Worm (Caenorhabditis elegans) whole organism, L2 larva: ENCODE measurements around the gene K06H6.4.

ENCODE experiments used
- R02D3.7 ChIP-seq: fragments of 150-350 bp; optimal IDR thresholded peaks from 2 replicates; lab custom pipeline; 2014; ENCODE audit warnings: missing biosample characterization, missing genetic modification characterization
- Y55F3AM.14 ChIP-seq: fragments of 200-800 bp; sonication (Bioruptor generic); optimal IDR thresholded peaks from 2 replicates; lab custom pipeline; 2018; ENCODE audit warnings: mild to moderate bottlenecking, missing genetic modification characterization, missing compliant biosample characterization
- ZK546.5 ChIP-seq: sonication (generic microtip); optimal IDR thresholded peaks from 2 replicates; lab custom pipeline; 2017; ENCODE audit warnings: missing biosample characterization, missing genetic modification characterization
- aly-2 ChIP-seq: fragments of 150-350 bp; optimal IDR thresholded peaks from 2 replicates; lab custom pipeline; 2014; ENCODE audit warnings: missing biosample characterization, missing genetic modification characterization
- ceh-82 ChIP-seq: fragments of 150-350 bp; optimal IDR thresholded peaks from 2 replicates; lab custom pipeline; 2014; ENCODE audit warnings: missing biosample characterization, missing genetic modification characterization
- crh-2 ChIP-seq: sonication (generic microtip); optimal IDR thresholded peaks from 2 replicates; lab custom pipeline; 2017; ENCODE audit warnings: missing biosample characterization, missing genetic modification characterization
- dmd-4 ChIP-seq: sonication (generic microtip); optimal IDR thresholded peaks from 2 replicates; lab custom pipeline; 2017; ENCODE audit warnings: missing biosample characterization, missing genetic modification characterization
- egl-27 ChIP-seq: sonication (generic microtip); optimal IDR thresholded peaks from 3 replicates; lab custom pipeline; 2017; ENCODE audit warnings: missing biosample characterization, missing genetic modification reagents, missing genetic modification characterization
- elt-1 ChIP-seq: fragments of 150-350 bp; optimal IDR thresholded peaks from 2 replicates; lab custom pipeline; 2014; ENCODE audit warnings: missing biosample characterization, missing genetic modification characterization
- elt-3 ChIP-seq: sonication (generic microtip); optimal IDR thresholded peaks from 2 replicates; lab custom pipeline; 2017; ENCODE audit warnings: missing biosample characterization, missing genetic modification characterization
- fos-1 ChIP-seq: fragments of 150-350 bp; optimal IDR thresholded peaks from 2 replicates; lab custom pipeline; 2014; ENCODE audit warnings: missing biosample characterization, missing genetic modification characterization
- gmeb-1 ChIP-seq: fragments of 150-350 bp; optimal IDR thresholded peaks from 2 replicates; lab custom pipeline; 2014; ENCODE audit warnings: missing biosample characterization, missing genetic modification characterization
- lin-11 ChIP-seq: fragments of 150-350 bp; sonication (generic microtip); optimal IDR thresholded peaks from 2 replicates; lab custom pipeline; 2014; ENCODE audit warnings: missing biosample characterization, missing genetic modification characterization, inconsistent platforms, mixed read lengths
- lin-13 ChIP-seq: fragments of 150-350 bp; optimal IDR thresholded peaks from 2 replicates; lab custom pipeline; 2014; ENCODE audit warnings: missing biosample characterization, missing genetic modification reagents, missing genetic modification characterization
- lin-39 ChIP-seq: fragments of 150-350 bp; optimal IDR thresholded peaks from 2 replicates; lab custom pipeline; 2014; ENCODE audit warnings: missing biosample characterization, missing genetic modification reagents, missing genetic modification characterization
- lsy-2 ChIP-seq, 2 experiments: fragments of 150-350 bp in 1 of 2; sonication (generic microtip) in 1 of 2; optimal IDR thresholded peaks; 2 replicates each; lab custom pipeline; 2014 to 2017; ENCODE audit warnings: missing biosample characterization in 2 of 2, missing genetic modification characterization in 2 of 2
- mab-5 ChIP-seq: fragments of 150-350 bp; optimal IDR thresholded peaks from 2 replicates; lab custom pipeline; 2014; ENCODE audit warnings: missing biosample characterization, missing genetic modification characterization
- mbf-1 ChIP-seq: sonication (generic microtip); optimal IDR thresholded peaks from 2 replicates; lab custom pipeline; 2017; ENCODE audit warnings: missing biosample characterization, missing genetic modification characterization
- mdl-1 ChIP-seq, 2 experiments: fragments of 150-350 bp in 1 of 2; sonication (generic microtip) in 1 of 2; optimal IDR thresholded peaks; 2 replicates each; lab custom pipeline; 2017; ENCODE audit warnings: missing biosample characterization in 2 of 2, missing genetic modification characterization in 2 of 2
- nhr-10 ChIP-seq: sonication (generic microtip); optimal IDR thresholded peaks from 2 replicates; lab custom pipeline; 2017; ENCODE audit warnings: missing biosample characterization, missing genetic modification characterization
- nhr-21 ChIP-seq: fragments of 150-350 bp; optimal IDR thresholded peaks from 2 replicates; lab custom pipeline; 2014; ENCODE audit warnings: missing biosample characterization, missing genetic modification characterization
- nhr-23 ChIP-seq: fragments of 150-350 bp; optimal IDR thresholded peaks from 2 replicates; lab custom pipeline; 2014; ENCODE audit warnings: missing biosample characterization, missing genetic modification reagents, missing genetic modification characterization
- nhr-25 ChIP-seq: fragments of 150-350 bp; sonication (generic microtip); optimal IDR thresholded peaks from 3 replicates; lab custom pipeline; 2014; ENCODE audit warnings: missing biosample characterization, missing genetic modification characterization
- nhr-77 ChIP-seq: fragments of 150-350 bp; optimal IDR thresholded peaks from 2 replicates; lab custom pipeline; 2014; ENCODE audit warnings: missing biosample characterization, missing genetic modification characterization
- skn-1 ChIP-seq: sonication (generic microtip); optimal IDR thresholded peaks from 2 replicates; lab custom pipeline; 2017; ENCODE audit warnings: missing biosample characterization, missing genetic modification characterization
- sma-3 ChIP-seq: sonication (generic microtip); optimal IDR thresholded peaks from 2 replicates; lab custom pipeline; 2016; ENCODE audit warnings: missing genetic modification reagents, missing genetic modification characterization, missing compliant biosample characterization
- sma-9 ChIP-seq, 2 experiments: fragments of 150-350 bp in 1 of 2; sonication (generic microtip) in 1 of 2; optimal IDR thresholded peaks; 2 replicates each; lab custom pipeline; 2014 to 2016; ENCODE audit warnings: missing genetic modification characterization in 2 of 2, mild to moderate bottlenecking in 1 of 2, missing biosample characterization in 1 of 2, missing compliant biosample characterization in 1 of 2, missing genetic modification reagents in 1 of 2, moderate library complexity in 1 of 2
- unc-39 ChIP-seq: fragments of 150-350 bp; optimal IDR thresholded peaks from 2 replicates; lab custom pipeline; 2014; ENCODE audit warnings: missing biosample characterization, missing genetic modification characterization
- unc-55 ChIP-seq: fragments of 150-350 bp; sonication (generic microtip); optimal IDR thresholded peaks from 3 replicates; lab custom pipeline; 2014; ENCODE audit warnings: missing biosample characterization, missing genetic modification reagents, missing genetic modification characterization
- unc-62 ChIP-seq: fragments of 150-350 bp; optimal IDR thresholded peaks from 2 replicates; lab custom pipeline; 2014; ENCODE audit warnings: missing biosample characterization, missing genetic modification reagents, missing genetic modification characterization
- zag-1 ChIP-seq: fragments of 150-350 bp; optimal IDR thresholded peaks from 2 replicates; lab custom pipeline; 2014; ENCODE audit warnings: missing biosample characterization, missing genetic modification characterization
- ztf-1 ChIP-seq: fragments of 200-800 bp; sonication (Bioruptor generic); conservative IDR thresholded peaks from 2 replicates; pipeline ENCODE4 v1.3.6; 2022; ENCODE audit warnings: missing genetic modification characterization, missing compliant biosample characterization
- ztf-11 ChIP-seq: sonication (generic microtip); optimal IDR thresholded peaks from 2 replicates; lab custom pipeline; 2017; ENCODE audit warnings: missing biosample characterization, missing genetic modification characterization
- ztf-4 ChIP-seq: fragments of 150-350 bp; optimal IDR thresholded peaks from 2 replicates; lab custom pipeline; 2014; ENCODE audit warnings: missing biosample characterization, missing genetic modification characterization

Gene K06H6.4

DNA sequence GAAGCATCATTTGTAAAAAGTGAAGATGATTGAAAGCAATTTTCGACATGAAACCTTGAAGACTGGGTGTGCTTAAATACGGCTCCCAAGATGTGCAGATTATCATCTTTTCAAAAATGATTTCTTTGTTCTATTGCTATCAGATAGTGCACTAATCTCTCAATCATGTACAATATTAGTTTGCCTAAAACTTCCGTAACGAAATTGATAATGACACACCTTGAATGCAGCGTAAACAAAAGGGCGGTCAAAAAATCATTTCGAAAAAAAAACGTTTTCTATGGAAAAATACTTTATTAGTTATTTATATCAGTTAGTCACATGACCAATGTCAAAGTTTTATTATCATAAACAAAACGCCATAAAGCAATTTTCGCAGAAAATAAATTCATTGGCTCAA lies 43.8 kb downstream of the K06H6.4 start, which contains the start of gene F48G7.5:
Gene F48G7.5 (minus strand): TSS at position 34 of the 400 bp plus-strand sequence.
- TF ChIP-seq unc-55 (no peak), ceh-82 (tag; lab: Kevin White, UChicago) (no peak), aly-2 (tag; lab: Kevin White, UChicago) (no peak), Y55F3AM.14 (GFP tag; lab: Kevin White, UChicago) (no peak), unc-62 (GFP tag; lab: Kevin White, UChicago) (no peak)

DNA sequence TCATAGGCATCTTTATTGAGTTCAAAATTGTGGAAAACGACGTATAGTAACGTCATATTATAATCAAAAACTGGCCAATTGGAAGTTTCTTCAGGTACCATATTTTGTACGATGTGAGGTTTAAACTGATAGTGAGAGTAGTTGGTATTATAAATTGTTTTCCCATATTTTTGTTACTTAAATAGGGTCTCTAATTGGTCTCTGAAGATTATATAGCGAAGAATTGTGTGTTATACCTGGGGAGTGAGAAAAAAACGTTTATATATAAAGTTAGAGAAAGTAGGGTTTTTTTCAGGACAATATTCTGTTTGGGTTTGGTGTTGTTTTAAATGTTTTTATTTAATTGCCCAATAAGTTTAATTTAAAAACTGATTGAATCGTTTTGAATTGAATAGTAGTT lies 45.8 kb downstream of the K06H6.4 start, which contains the start of gene srt-17:
Gene srt-17 (minus strand): TSS at position 101 of the 400 bp plus-strand sequence.
- TF ChIP-seq nhr-21 (tag; lab: Kevin White, UChicago) (no peak), gmeb-1 (no peak), R02D3.7 (tag; lab: Kevin White, UChicago) (no peak), ztf-11 (tag; lab: Kevin White, UChicago) (no peak), lin-39 (no peak), nhr-25 (no peak), crh-2 (tag; lab: Kevin White, UChicago) (no peak), mbf-1 (tag; lab: Kevin White, UChicago) (no peak), egl-27 (tag; lab: Kevin White, UChicago) (no peak), elt-3 (tag; lab: Kevin White, UChicago) (no peak), ztf-1 (no peak), lsy-2 (tag; optimal IDR thresholded peaks at IDR 0.05; lab: Kevin White, UChicago) (no peak), ZK546.5 (tag; lab: Kevin White, UChicago) (no peak), unc-55 (no peak)

DNA sequence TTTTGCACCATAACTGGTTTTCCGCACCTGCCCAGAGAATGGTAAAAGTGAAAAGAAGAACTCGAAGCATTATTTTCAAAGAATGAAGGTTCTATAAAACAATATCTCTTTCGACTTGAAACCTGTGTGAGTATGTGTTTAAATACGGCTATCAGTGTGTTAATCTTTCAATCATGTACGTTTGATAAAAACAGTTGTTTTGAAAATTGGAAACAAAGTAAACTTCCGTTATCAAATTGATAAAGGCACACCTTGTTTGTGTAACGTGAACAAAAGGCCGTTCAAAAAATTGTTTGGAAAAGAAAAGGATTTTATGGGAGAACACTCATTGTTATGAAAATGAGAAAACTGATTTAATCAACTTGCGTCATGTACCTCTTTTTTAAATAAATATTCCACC lies 47.2 kb downstream of the K06H6.4 start, which contains the start of gene F48G7.7:
Gene F48G7.7 (minus strand): TSS at position 101 of the 400 bp plus-strand sequence.
- TF ChIP-seq aly-2 (tag; lab: Kevin White, UChicago) (no peak), zag-1 (tag; lab: Kevin White, UChicago) (no peak), nhr-77 (no peak), Y55F3AM.14 (GFP tag; lab: Kevin White, UChicago) (no peak), nhr-25 (no peak), lin-39 (no peak), gmeb-1 (no peak), fos-1 (tag; lab: Kevin White, UChicago) (no peak), nhr-23 (tag; lab: Kevin White, UChicago) (no peak), ZK546.5 (tag; lab: Kevin White, UChicago) (no peak), ztf-11 (tag; lab: Kevin White, UChicago) (no peak), elt-1 (no peak)
- TF ChIP-seq, all 48 proteins: peak for 0

DNA sequence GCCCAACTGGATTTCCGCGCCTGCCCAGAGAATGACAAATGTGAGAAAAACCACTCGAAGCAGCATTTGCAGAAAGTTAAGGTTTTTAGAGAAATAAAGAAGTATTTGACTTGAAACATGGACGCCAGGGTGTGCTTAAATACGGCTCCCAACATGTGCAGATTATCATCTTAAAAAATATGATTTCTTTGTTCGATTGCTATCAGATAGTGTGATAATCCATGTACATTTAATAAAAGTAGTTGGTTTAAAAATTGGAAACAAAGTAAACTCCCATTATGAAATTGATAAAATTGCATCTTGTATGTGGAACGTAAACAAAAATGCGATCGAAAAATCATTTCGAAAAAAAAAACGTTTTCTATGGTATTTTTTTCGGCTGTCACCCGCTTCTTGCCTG lies 48.5 kb downstream of the K06H6.4 start, which contains the start of gene F48G7.8:
Gene F48G7.8 (minus strand): TSS at position 101 of the 400 bp plus-strand sequence.
- no peak for TF ChIP-seq zag-1 (tag; lab: Kevin White, UChicago)
- no peak for TF ChIP-seq elt-1
- TF ChIP-seq dmd-4 (tag; lab: Kevin White, UChicago): no peak
- TF ChIP-seq lin-13 (GFP tag; lab: Kevin White, UChicago): no peak
- no peak for TF ChIP-seq mdl-1 (tag; optimal IDR thresholded peaks at IDR 0.05; lab: Kevin White, UChicago)
- TF ChIP-seq ztf-1: no peak
- TF ChIP-seq lin-11 (tag; lab: Kevin White, UChicago): no peak
- no peak for TF ChIP-seq sma-3 (GFP tag; lab: Kevin White, UChicago)
- TF ChIP-seq ceh-82 (tag; lab: Kevin White, UChicago): no peak
- TF ChIP-seq skn-1 (tag; lab: Kevin White, UChicago): no peak
- no peak for TF ChIP-seq lin-39
- no peak for TF ChIP-seq ztf-11 (tag; lab: Kevin White, UChicago)
- no peak for TF ChIP-seq ZK546.5 (tag; lab: Kevin White, UChicago)
- TF ChIP-seq unc-39 (tag; lab: Kevin White, UChicago): no peak
- no peak for TF ChIP-seq nhr-10 (tag; lab: Kevin White, UChicago)
- no peak for TF ChIP-seq nhr-21 (tag; lab: Kevin White, UChicago)
- TF ChIP-seq elt-3 (tag; lab: Kevin White, UChicago): no peak
- no peak for TF ChIP-seq sma-9 (GFP tag; optimal IDR thresholded peaks at IDR 0.05; lab: Kevin White, UChicago)
- TF ChIP-seq sma-9 (tag; optimal IDR thresholded peaks at IDR 0.05; lab: Kevin White, UChicago): no peak
- TF ChIP-seq ztf-4 (tag; lab: Kevin White, UChicago): no peak
- no peak for TF ChIP-seq mab-5
